Fruit fly (Drosophila melanogaster) whole organism, embryonic: ENCODE results near the gene ninaE.

Experiments
- CG10209 ChIP-seq: fragments of 200-800 bp; sonication (Bioruptor generic); optimal IDR thresholded peaks from 3 replicates; lab custom pipeline; 2017; ENCODE audit warnings: missing biosample characterization, mild to moderate bottlenecking, missing genetic modification characterization, missing genetic modification reagents
- CG10267 ChIP-seq: fragments of 200-800 bp; sonication (Bioruptor generic); optimal IDR thresholded peaks from 2 replicates; lab custom pipeline; 2018; ENCODE audit warnings: missing biosample characterization, mild to moderate bottlenecking, missing genetic modification characterization, moderate library complexity
- CG10321 ChIP-seq: fragments of 200-800 bp; sonication (Bioruptor generic); IDR thresholded peaks from 2 replicates; pipeline ENCODE4 v1.3.6; 2022; ENCODE audit warnings: missing biosample characterization, missing genetic modification characterization
- CG10979 ChIP-seq: fragments of 200-800 bp; sonication (Bioruptor generic); optimal IDR thresholded peaks from 2 replicates; lab custom pipeline; 2018; ENCODE audit warnings: missing biosample characterization, mild to moderate bottlenecking, missing genetic modification characterization, moderate library complexity
- CG11093 ChIP-seq: fragments of 200-800 bp; sonication (Bioruptor generic); IDR thresholded peaks from 3 replicates; pipeline ENCODE4 v1.3.6; 2022; ENCODE audit warnings: missing biosample characterization, missing genetic modification characterization
- CG1233 ChIP-seq: fragments of 200-800 bp; sonication (Bioruptor generic); optimal IDR thresholded peaks from 4 replicates; lab custom pipeline; 2018; ENCODE audit warnings: missing biosample characterization, mild to moderate bottlenecking, missing genetic modification characterization
- CG12391 ChIP-seq: fragments of 200-800 bp; sonication (Bioruptor generic); optimal IDR thresholded peaks from 3 replicates; lab custom pipeline; 2018; ENCODE audit warnings: missing biosample characterization, mild to moderate bottlenecking, missing genetic modification characterization, moderate library complexity
- CG14860 ChIP-seq: fragments of 200-800 bp; sonication (Bioruptor generic); IDR thresholded peaks from 3 replicates; pipeline ENCODE4 v1.3.6; 2022; ENCODE audit warnings: missing biosample characterization, missing genetic modification characterization; ENCODE audit not compliant: partially characterized antibody
- CG15011 ChIP-seq: fragments of 200-800 bp; sonication (Bioruptor generic); optimal IDR thresholded peaks from 3 replicates; lab custom pipeline; 2018; ENCODE audit warnings: missing biosample characterization, mild to moderate bottlenecking, missing genetic modification characterization
- CG1529 ChIP-seq: fragments of 200-800 bp; sonication (Bioruptor generic); optimal IDR thresholded peaks from 3 replicates; lab custom pipeline; 2018; ENCODE audit warnings: missing biosample characterization, missing genetic modification characterization
- CG15479 ChIP-seq: fragments of 200-800 bp; sonication (Bioruptor generic); optimal IDR thresholded peaks from 3 replicates; lab custom pipeline; 2019; ENCODE audit warnings: missing biosample characterization, mild to moderate bottlenecking, missing genetic modification characterization, moderate library complexity
- CG16815 ChIP-seq: fragments of 200-800 bp; sonication (Bioruptor generic); optimal IDR thresholded peaks from 3 replicates; lab custom pipeline; 2017; ENCODE audit warnings: missing biosample characterization, mild to moderate bottlenecking, missing genetic modification characterization
- CG17361 ChIP-seq: fragments of 200-800 bp; sonication (Bioruptor generic); IDR thresholded peaks from 3 replicates; pipeline ENCODE4 v1.3.6; 2022; ENCODE audit warnings: missing biosample characterization, missing genetic modification characterization
- CG17568 ChIP-seq: fragments of 200-800 bp; sonication (Bioruptor generic); optimal IDR thresholded peaks from 2 replicates; lab custom pipeline; 2018; ENCODE audit warnings: missing biosample characterization, mild to moderate bottlenecking, missing genetic modification characterization, moderate library complexity
- CG1832 ChIP-seq: fragments of 200-800 bp; sonication (Bioruptor generic); optimal IDR thresholded peaks from 2 replicates; lab custom pipeline; 2017; ENCODE audit warnings: missing biosample characterization, mild to moderate bottlenecking, missing genetic modification characterization, inconsistent platforms
- CG2199 ChIP-seq: fragments of 200-800 bp; sonication (Bioruptor generic); IDR thresholded peaks from 3 replicates; pipeline ENCODE4 v1.3.6; 2022; ENCODE audit warnings: missing biosample characterization, missing genetic modification characterization
- CG31441 ChIP-seq: fragments of 200-800 bp; sonication (Bioruptor generic); IDR thresholded peaks from 2 replicates; pipeline ENCODE4 v1.3.6; 2022; ENCODE audit warnings: missing biosample characterization, missing genetic modification characterization
- CG33557 ChIP-seq: fragments of 200-800 bp; sonication (Bioruptor generic); optimal IDR thresholded peaks from 2 replicates; lab custom pipeline; 2019; ENCODE audit warnings: missing biosample characterization, mild to moderate bottlenecking, missing genetic modification characterization, moderate library complexity
- CG4617 ChIP-seq: fragments of 200-800 bp; sonication (Bioruptor generic); optimal IDR thresholded peaks from 3 replicates; lab custom pipeline; 2016; ENCODE audit warnings: missing biosample characterization, missing genetic modification characterization, borderline replicate concordance
- CG7556 ChIP-seq: fragments of 200-800 bp; sonication (Bioruptor generic); optimal IDR thresholded peaks from 2 replicates; lab custom pipeline; 2017; ENCODE audit warnings: missing biosample characterization, mild to moderate bottlenecking, missing genetic modification characterization
- CG8765 ChIP-seq: fragments of 200-800 bp; sonication (Bioruptor generic); IDR thresholded peaks from 2 replicates; pipeline ENCODE4 v1.3.6; 2022; ENCODE audit warnings: missing biosample characterization, missing genetic modification characterization
- D ChIP-seq, 2 experiments: fragments of 200-800 bp in 1 of 2; fragments of >200 bp in 1 of 2; sonication (Bioruptor generic) in 1 of 2; optimal IDR thresholded peaks; 2 replicates in 1 of 2; 3 replicates in 1 of 2; lab custom pipeline; 2017; ENCODE audit warnings: mild to moderate bottlenecking in 1 of 2, missing biosample characterization in 1 of 2, missing genetic modification characterization in 1 of 2, missing genetic modification reagents in 1 of 2
- D19A ChIP-seq: fragments of 200-800 bp; optimal IDR thresholded peaks from 3 replicates; lab custom pipeline; 2019; ENCODE audit warnings: missing biosample characterization, mild to moderate bottlenecking, missing genetic modification characterization, moderate library complexity
- Dbx ChIP-seq: fragments of 200-800 bp; sonication (Bioruptor generic); IDR thresholded peaks from 3 replicates; pipeline ENCODE4 v1.3.6; 2022; ENCODE audit warnings: missing biosample characterization, missing genetic modification characterization
- HLH4C ChIP-seq: fragments of 200-800 bp; sonication (Bioruptor generic); IDR thresholded peaks from 3 replicates; pipeline ENCODE4 v1.3.6; 2022; ENCODE audit warnings: missing biosample characterization, missing genetic modification characterization; ENCODE audit not compliant: partially characterized antibody
- Hr39 ChIP-seq: fragments of >200 bp; optimal IDR thresholded peaks from 2 replicates; lab custom pipeline; 2017
- Max ChIP-seq: fragments of 200-800 bp; sonication (Bioruptor generic); optimal IDR thresholded peaks from 2 replicates; lab custom pipeline; 2016; ENCODE audit warnings: missing biosample characterization, mild to moderate bottlenecking, missing genetic modification characterization
- Med ChIP-seq: fragments of 200-800 bp; sonication (Bioruptor generic); peaks from one replicate; lab custom pipeline; 2016; ENCODE audit warnings: missing biosample characterization, missing genetic modification characterization, mild to moderate bottlenecking, inconsistent platforms, moderate library complexity
- Optix ChIP-seq: fragments of 200-800 bp; sonication (Bioruptor generic); IDR thresholded peaks from 3 replicates; pipeline ENCODE4 v1.3.6; 2022; ENCODE audit warnings: missing biosample characterization, missing genetic modification characterization
- Stat92E ChIP-seq, 3 experiments: fragments of >200 bp in 2 of 3; fragments of 200-800 bp in 1 of 3; sonication (Bioruptor generic) in 1 of 3; optimal IDR thresholded peaks; 2 replicates each; lab custom pipeline; 2017 to 2019; ENCODE audit warnings: missing biosample characterization in 3 of 3, missing genetic modification characterization in 3 of 3, mild to moderate bottlenecking in 1 of 3, moderate library complexity in 1 of 3
- ac ChIP-seq: fragments of 200-800 bp; sonication (Bioruptor generic); optimal IDR thresholded peaks from 3 replicates; lab custom pipeline; 2017; ENCODE audit warnings: missing biosample characterization, mild to moderate bottlenecking, missing genetic modification characterization
- cad ChIP-seq: fragments of >200 bp; optimal IDR thresholded peaks from 2 replicates; lab custom pipeline; 2017; ENCODE audit warnings: missing biosample characterization, missing genetic modification characterization
- crol ChIP-seq: fragments of 200-800 bp; sonication (Bioruptor generic); IDR thresholded peaks from 2 replicates; pipeline ENCODE4 v1.3.6; 2022; ENCODE audit warnings: missing biosample characterization, missing genetic modification characterization
- fd64A ChIP-seq: fragments of 200-800 bp; sonication (Bioruptor generic); optimal IDR thresholded peaks from 3 replicates; lab custom pipeline; 2018; ENCODE audit warnings: missing biosample characterization, mild to moderate bottlenecking, missing genetic modification characterization
- grau ChIP-seq: fragments of 200-800 bp; optimal IDR thresholded peaks from 3 replicates; lab custom pipeline; 2019; ENCODE audit warnings: missing biosample characterization, mild to moderate bottlenecking, missing genetic modification characterization, moderate library complexity
- kni ChIP-seq: fragments of 200-800 bp; sonication (Bioruptor generic); optimal IDR thresholded peaks from 3 replicates; lab custom pipeline; 2017; ENCODE audit warnings: mild to moderate bottlenecking, missing biosample characterization, missing genetic modification reagents, missing genetic modification characterization
- nmo ChIP-seq: fragments of 200-800 bp; sonication (Bioruptor generic); optimal IDR thresholded peaks from 2 replicates; lab custom pipeline; 2018; ENCODE audit warnings: missing biosample characterization, mild to moderate bottlenecking, missing genetic modification characterization, moderate library complexity
- otp ChIP-seq: fragments of 200-800 bp; sonication (Bioruptor generic); IDR thresholded peaks from 3 replicates; pipeline ENCODE4, ENCODE4 v1.3.6; 2022; ENCODE audit warnings: missing biosample characterization, missing genetic modification characterization
- prd ChIP-seq, 3 experiments: fragments of >200 bp in 2 of 3; fragments of 200-800 bp in 1 of 3; sonication (Bioruptor generic) in 1 of 3; optimal IDR thresholded peaks in 2 of 3; IDR thresholded peaks in 1 of 3; 2 replicates in 2 of 3; 3 replicates in 1 of 3; pipeline versions ENCODE4 v1.3.6 to Lab custom; 2017 to 2022; ENCODE audit warnings: missing biosample characterization in 1 of 3, missing genetic modification characterization in 1 of 3
- pros ChIP-seq: fragments of 200-800 bp; sonication (Bioruptor generic); optimal IDR thresholded peaks from 3 replicates; lab custom pipeline; 2019; ENCODE audit warnings: missing biosample characterization, mild to moderate bottlenecking, missing genetic modification characterization, moderate library complexity
- tll ChIP-seq, 2 experiments: fragments of 200-800 bp in 1 of 2; fragments of >200 bp in 1 of 2; sonication (Bioruptor generic) in 1 of 2; optimal IDR thresholded peaks; 2 replicates each; lab custom pipeline; 2017 to 2019; ENCODE audit warnings: missing biosample characterization in 2 of 2, missing genetic modification characterization in 2 of 2, mild to moderate bottlenecking in 1 of 2, moderate library complexity in 1 of 2
- ttk ChIP-seq: fragments of 200-800 bp; sonication (Bioruptor generic); IDR thresholded peaks from 2 replicates; pipeline ENCODE4 v2.1.2; 2022; ENCODE audit warnings: missing biosample characterization, missing genetic modification characterization
- twi ChIP-seq: fragments of 200-800 bp; optimal IDR thresholded peaks from 2 replicates; lab custom pipeline; 2019; ENCODE audit warnings: missing biosample characterization, mild to moderate bottlenecking, missing genetic modification characterization, moderate library complexity

ninaE gene

dm6 chr3R:19934840-19935776 lies 47.1 kb upstream of the ninaE start, which contains the start of gene mira (continued):
- peak; percentile 41 for TF ChIP-seq CG33557
- 0 out of 2 replicates have a peak, but pooled peaks have one; percentile 28 for TF ChIP-seq CG31441 (GFP tag; lab: Robert Waterston, UW)
- TF ChIP-seq CG10209: peak; percentile 6
- no peak for TF ChIP-seq Dbx
- TF ChIP-seq CG1832 (GFP tag; lab: Kevin White, UChicago): peak; percentile 84
- TF ChIP-seq CG4617 (GFP tag; lab: Kevin White, UChicago): no peak
- TF ChIP-seq CG10979 (tag; lab: Kevin White, UChicago): peak; percentile 39
- peak; percentile 36 for TF ChIP-seq CG10267
- no peak for TF ChIP-seq Max (GFP tag; lab: Kevin White, UChicago)
- peak; percentile 14 for TF ChIP-seq grau (tag; lab: Kevin White, UChicago)
- peak; percentile 99 for TF ChIP-seq D19A (tag; lab: Kevin White, UChicago)
- peak; percentile 31 for TF ChIP-seq CG15479 (GFP tag; lab: Kevin White, UChicago)
- TF ChIP-seq CG7556 (GFP tag; lab: Kevin White, UChicago): peak; percentile 34
- 0 out of 3 replicates have a peak, but pooled peaks have one; percentile 8 for TF ChIP-seq CG2199 (GFP tag; lab: Robert Waterston, UW)
- TF ChIP-seq CG12391 (tag; lab: Kevin White, UChicago): peak; percentile 26
- 0 out of 2 replicates have a peak, but pooled peaks have one; percentile 51 for TF ChIP-seq CG10321
- TF ChIP-seq otp (GFP tag; lab: Robert Waterston, UW): no peak
- peak; percentile 38 for TF ChIP-seq CG16815 (GFP tag; lab: Kevin White, UChicago)
- TF ChIP-seq CG17361 (GFP tag; lab: Robert Waterston, UW): peak; percentile 20; the same call in 1 of the 3 replicates
- no peak for TF ChIP-seq prd (optimal IDR thresholded peaks at IDR 0.05; lab: Kevin White, UChicago)
- peak; percentile 22; the same call in 1 of the 3 replicates for TF ChIP-seq prd (GFP tag; IDR thresholded peaks at IDR 0.05; lab: Robert Waterston, UW)
- TF ChIP-seq ac: peak; percentile 45
- TF ChIP-seq fd64A (GFP tag; lab: Kevin White, UChicago): no peak
- TF ChIP-seq CG8765 (GFP tag; lab: Robert Waterston, UW): peak; percentile 32; the same call in 1 of the 2 replicates
- peak; percentile 23 for TF ChIP-seq Med
- TF ChIP-seq Stat92E (GFP tag; optimal IDR thresholded peaks at IDR 0.05; lab: Kevin White, UChicago): no peak
- peak; percentile 57 for TF ChIP-seq nmo (GFP tag; lab: Kevin White, UChicago)

DNA sequence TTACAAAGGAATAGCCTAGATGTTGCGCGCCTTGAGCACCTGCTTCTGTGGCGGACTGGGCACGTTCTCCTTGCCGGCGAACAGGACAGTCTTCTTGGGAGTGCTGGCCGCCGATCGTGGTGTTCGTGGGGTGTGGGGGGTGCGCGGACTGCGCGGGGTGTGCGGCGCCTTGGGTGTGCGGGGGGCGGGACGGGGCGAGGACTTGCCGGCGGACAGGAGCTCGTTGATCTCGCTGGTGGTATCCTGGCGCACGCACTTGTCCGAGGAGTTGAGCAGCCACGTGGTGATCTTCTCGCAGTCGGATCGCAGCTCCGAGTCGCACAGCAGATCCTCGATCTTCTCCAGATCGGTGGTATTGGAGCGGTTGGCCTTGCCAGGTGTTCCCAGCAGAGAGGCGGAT lies 44.2 kb upstream of the ninaE start:
- no peak for TF ChIP-seq CG15011 (GFP tag; lab: Kevin White, UChicago)
- peak; percentile 39 for TF ChIP-seq Hr39
- no peak for TF ChIP-seq CG1233 (GFP tag; lab: Kevin White, UChicago)
- TF ChIP-seq crol (GFP tag; lab: Robert Waterston, UW): peak; percentile 23; the same call in 1 of the 2 replicates
- no peak for TF ChIP-seq CG14860
- 0 out of 3 replicates have a peak, but pooled peaks have one; percentile 27 for TF ChIP-seq HLH4C (GFP tag; lab: Robert Waterston, UW)

DNA sequence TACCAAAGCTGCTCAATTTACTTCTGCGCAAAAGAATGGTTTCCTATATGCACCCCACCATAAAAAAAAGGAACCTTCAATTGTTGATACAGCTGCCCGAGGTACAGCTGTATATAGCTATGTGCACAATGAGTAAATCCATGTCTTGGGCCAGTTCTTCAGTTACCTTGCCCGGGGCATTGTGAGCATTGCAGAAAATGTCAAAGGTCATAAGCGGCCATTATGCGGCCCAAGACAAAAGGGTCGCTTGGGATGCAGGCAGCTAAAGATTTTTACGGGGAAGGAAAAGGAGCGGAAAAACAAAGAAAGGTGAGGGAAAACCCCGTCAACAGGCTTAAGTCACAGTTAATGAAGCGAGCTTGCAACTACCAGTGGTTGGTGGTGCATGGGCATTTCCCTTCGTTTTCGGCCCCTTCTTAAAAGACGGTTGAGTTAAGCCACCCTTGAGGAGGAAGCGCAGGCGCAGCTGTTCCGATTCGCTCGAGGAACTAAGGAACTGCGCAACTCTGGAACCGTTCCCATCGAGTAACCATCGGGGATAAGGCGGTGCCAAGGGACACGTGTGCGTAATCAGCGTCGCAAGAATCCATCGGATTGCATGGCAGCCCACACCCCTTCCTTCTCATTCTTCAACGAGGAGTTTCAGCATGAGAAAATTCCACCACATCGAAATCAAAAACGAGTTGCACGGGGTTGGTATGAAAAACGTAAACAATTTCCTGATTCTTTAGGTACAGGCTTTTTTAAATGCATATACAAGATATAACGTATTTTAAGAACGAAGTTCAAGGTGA lies 43.1 kb upstream of the ninaE start:
- no peak for TF ChIP-seq CG10979 (tag; lab: Kevin White, UChicago)
- TF ChIP-seq kni (GFP tag; lab: Kevin White, UChicago): peak; percentile 44
- TF ChIP-seq CG1529: no peak
- TF ChIP-seq ttk (GFP tag; lab: Robert Waterston, UW): no peak
- TF ChIP-seq Optix: no peak
- TF ChIP-seq D (optimal IDR thresholded peaks at IDR 0.05; lab: Kevin White, UChicago): peak; percentile 78
- peak; percentile 8 for TF ChIP-seq D (GFP tag; optimal IDR thresholded peaks at IDR 0.05; lab: Kevin White, UChicago)
- TF ChIP-seq cad: peak; percentile 59
- peak; percentile 98 for TF ChIP-seq pros (GFP tag; lab: Kevin White, UChicago)
- TF ChIP-seq twi (tag; lab: Kevin White, UChicago): peak; percentile 40
- TF ChIP-seq tll (GFP tag; optimal IDR thresholded peaks at IDR 0.05; lab: Kevin White, UChicago): peak in 1 of 2 experiments; percentile 95
- 0 out of 3 replicates have a peak, but pooled peaks have one; percentile 29 for TF ChIP-seq CG11093 (GFP tag; lab: Robert Waterston, UW)
- no peak for TF ChIP-seq CG17568
